Worm (Caenorhabditis elegans) whole organism, L4/young adult: ENCODE results near the gene F02E8.4.

Experiments used
- W03F9.2 ChIP-seq: fragments of 150-350 bp; optimal IDR thresholded peaks from 2 replicates; lab custom pipeline; 2014; ENCODE audit warnings: missing biosample characterization, missing genetic modification characterization
- dao-5 ChIP-seq: sonication (generic microtip); optimal IDR thresholded peaks from 2 replicates; lab custom pipeline; 2016; ENCODE audit warnings: missing genotype, missing genetic modification characterization, moderate library complexity, missing compliant biosample characterization
- him-1 ChIP-seq: sonication (generic microtip); optimal IDR thresholded peaks from 2 replicates; lab custom pipeline; 2016; ENCODE audit warnings: missing genotype, missing genetic modification reagents, missing genetic modification characterization, missing compliant biosample characterization

DNA sequence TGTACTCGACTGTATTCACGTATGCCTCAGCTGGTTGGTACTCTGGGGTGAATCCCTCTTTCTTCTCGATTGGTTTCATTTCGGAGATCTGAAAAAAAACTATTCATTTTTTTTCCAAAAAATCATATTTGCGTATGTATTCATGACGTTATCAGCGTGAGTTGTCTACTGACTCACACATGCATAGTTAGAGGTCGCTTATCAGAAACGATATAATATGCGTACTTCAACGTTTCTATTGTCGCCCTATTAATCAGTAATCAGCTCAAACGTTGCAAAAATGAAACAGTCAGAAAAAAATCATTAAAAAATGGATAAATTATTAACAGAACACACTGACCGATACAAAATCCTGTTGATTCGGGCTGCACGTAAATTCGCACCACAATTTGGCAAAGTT lies 24.6 kb downstream of the F02E8.4 start:
- TF ChIP-seq dao-5 (no peak), him-1 (tag; lab: Kevin White, UChicago) (no peak), W03F9.2 (tag; lab: Kevin White, UChicago) (no peak)
